Worm (Caenorhabditis elegans): ENCODE results near the gene spe-10.

The spe-10 gene

DNA sequence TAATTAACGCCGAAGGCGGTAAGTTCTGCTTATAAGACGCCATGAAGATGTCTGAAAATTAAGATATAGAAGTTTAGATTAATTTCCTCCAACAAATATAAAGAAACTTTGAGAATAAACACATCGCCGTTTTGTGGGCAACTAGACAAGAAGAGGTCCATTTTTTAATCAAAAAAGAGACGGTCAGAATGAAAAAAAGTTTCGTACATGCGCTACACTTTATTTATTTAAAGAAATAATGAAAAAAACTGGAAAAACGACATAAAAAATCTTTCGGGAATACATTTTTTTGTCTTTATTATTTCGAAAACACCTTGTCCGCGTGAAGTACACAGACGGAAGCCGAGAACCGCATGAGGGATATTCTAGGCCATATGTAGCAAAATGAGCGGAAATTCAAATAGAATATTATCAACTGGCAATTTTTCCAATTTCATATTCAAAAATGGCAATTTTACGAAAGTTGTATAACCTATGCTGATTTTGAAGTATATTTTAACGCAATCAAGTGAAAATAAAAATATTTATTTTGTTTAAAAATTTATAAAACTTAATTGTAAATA, 28.2 kb upstream of the spe-10 start, which contains the start of gene sluh-7:
Gene sluh-7, minus strand, starts transcription at position 51 of the 563 bp plus-strand sequence.
- TF ChIP-seq ztf-11 (tag; optimal IDR thresholded peaks at IDR 0.05) (no peak), daf-12 (tag; optimal IDR thresholded peaks at IDR 0.05) (no peak), elt-3 (tag; optimal IDR thresholded peaks at IDR 0.05) (no peak), ceh-9 (tag; optimal IDR thresholded peaks at IDR 0.05) (no peak), mdl-1 (tag; optimal IDR thresholded peaks at IDR 0.05) (no peak), elt-2 (tag; optimal IDR thresholded peaks at IDR 0.05) (peak; percentile 28), lsy-12 (tag; optimal IDR thresholded peaks at IDR 0.05) (peak; percentile 54), ama-1 (optimal IDR thresholded peaks at IDR 0.05) (no peak), lin-15B (tag; optimal IDR thresholded peaks at IDR 0.05) (peak; percentile 90), nhr-23 (tag; optimal IDR thresholded peaks at IDR 0.05) (peak; percentile 80), pha-4 (tag; optimal IDR thresholded peaks at IDR 0.05) (peak; percentile 92), nhr-25 (tag; optimal IDR thresholded peaks at IDR 0.05) (peak; percentile 57), unc-62 (GFP tag; optimal IDR thresholded peaks at IDR 0.05) (no peak), mml-1 (tag; optimal IDR thresholded peaks at IDR 0.05) (no peak), nhr-43 (tag; optimal IDR thresholded peaks at IDR 0.05; ENCODE audit: poor library complexity, severe bottlenecking) (peak; percentile 92), tbx-2 (tag; optimal IDR thresholded peaks at IDR 0.05) (peak; percentile 36), ceh-28 (tag; optimal IDR thresholded peaks at IDR 0.05) (peak; percentile 5), hmg-11 (tag; optimal IDR thresholded peaks at IDR 0.05) (peak; percentile 51), R02D3.7 (tag; optimal IDR thresholded peaks at IDR 0.05) (peak; percentile 24), snpc-4 (tag; optimal IDR thresholded peaks at IDR 0.05) (peak; percentile 81), nfya-1 (tag; optimal IDR thresholded peaks at IDR 0.05; ENCODE audit: insufficient read depth) (peak; percentile 80)

- TF ChIP-seq fkh-2 (tag; optimal IDR thresholded peaks at IDR 0.05) (no peak), lin-39 (tag; optimal IDR thresholded peaks at IDR 0.05) (no peak), elt-2 (tag; optimal IDR thresholded peaks at IDR 0.05) (peak; percentile 53), ceh-16 (tag; optimal IDR thresholded peaks at IDR 0.05) (no peak), egl-5 (tag; optimal IDR thresholded peaks at IDR 0.05) (no peak), pha-4 (tag; optimal IDR thresholded peaks at IDR 0.05) (no peak), lsy-12 (tag; optimal IDR thresholded peaks at IDR 0.05) (no peak), jun-1 (tag; optimal IDR thresholded peaks at IDR 0.05) (no peak), ama-1 (optimal IDR thresholded peaks at IDR 0.05) (no peak), nhr-25 (tag; optimal IDR thresholded peaks at IDR 0.05) (no peak), mml-1 (tag; optimal IDR thresholded peaks at IDR 0.05) (no peak), elt-1 (tag; optimal IDR thresholded peaks at IDR 0.05) (no peak), pqm-1 (tag; optimal IDR thresholded peaks at IDR 0.05) (peak; percentile 20), nfya-1 (tag; optimal IDR thresholded peaks at IDR 0.05; ENCODE audit: insufficient read depth) (no peak), skn-1 (tag; optimal IDR thresholded peaks at IDR 0.05) (no peak)
Observed at ce11 chrV:10357467-10357953, 26.5 kb upstream of the spe-10 start, which contains the start of gene ceeh-2. ceeh-2 (minus strand) TSS chrV:10357903.

- no peak for TF ChIP-seq skn-1 (tag; optimal IDR thresholded peaks at IDR 0.05)
- TF ChIP-seq daf-12 (tag; optimal IDR thresholded peaks at IDR 0.05) = no peak
- no peak for TF ChIP-seq lin-15B (tag; optimal IDR thresholded peaks at IDR 0.05)
- no peak for TF ChIP-seq mdl-1 (tag; optimal IDR thresholded peaks at IDR 0.05)
- no peak for TF ChIP-seq nhr-23 (tag; optimal IDR thresholded peaks at IDR 0.05)
- no peak for TF ChIP-seq jun-1 (tag; optimal IDR thresholded peaks at IDR 0.05)
- TF ChIP-seq fkh-10 (GFP tag; optimal IDR thresholded peaks at IDR 0.05) = no peak
- no peak for TF ChIP-seq ama-1 (optimal IDR thresholded peaks at IDR 0.05)
- TF ChIP-seq nhr-237 (tag; optimal IDR thresholded peaks at IDR 0.05) = no peak
- no peak for TF ChIP-seq elt-1 (tag; optimal IDR thresholded peaks at IDR 0.05)
- no peak for TF ChIP-seq hmg-11 (tag; optimal IDR thresholded peaks at IDR 0.05)
- no peak for TF ChIP-seq mml-1 (tag; optimal IDR thresholded peaks at IDR 0.05)
- no peak for TF ChIP-seq nhr-43 (tag; optimal IDR thresholded peaks at IDR 0.05; ENCODE audit: poor library complexity, severe bottlenecking)
- TF ChIP-seq nhr-25 (tag; optimal IDR thresholded peaks at IDR 0.05) = no peak
- TF ChIP-seq elt-2 (tag; optimal IDR thresholded peaks at IDR 0.05) = no peak
- no peak for TF ChIP-seq nhr-28 (tag; optimal IDR thresholded peaks at IDR 0.05)
- no peak for TF ChIP-seq snpc-4 (tag; optimal IDR thresholded peaks at IDR 0.05)
- TF ChIP-seq ceh-16 (tag; optimal IDR thresholded peaks at IDR 0.05) = no peak
Observed at ce11 chrV:10358238-10358637, 25.8 kb upstream of the spe-10 start, which contains the start of gene ttll-15. ttll-15 (plus strand) TSS chrV:10358538.

DNA sequence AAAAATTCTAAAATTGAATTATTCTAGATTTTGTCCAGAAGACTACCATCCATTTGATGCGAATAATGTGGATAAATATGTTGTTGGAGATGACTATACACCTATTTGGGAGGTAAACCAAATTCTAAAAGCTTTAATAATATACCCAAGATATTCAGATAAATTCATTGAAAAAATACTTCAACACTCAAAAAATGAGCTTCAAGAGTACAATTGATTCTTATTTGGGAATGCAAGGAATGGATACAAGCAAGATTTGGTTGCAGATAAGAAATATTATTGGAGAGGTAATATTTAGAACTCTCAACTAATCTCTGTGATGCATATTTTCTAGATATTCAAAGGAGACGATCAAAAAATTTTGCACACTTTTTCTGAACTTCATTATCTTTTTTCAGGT, 23.9 kb upstream of the spe-10 start:
- TF ChIP-seq nhr-12 (tag; optimal IDR thresholded peaks at IDR 0.05) = no peak
- TF ChIP-seq unc-62 (GFP tag; optimal IDR thresholded peaks at IDR 0.05) = no peak
- no peak for TF ChIP-seq fkh-2 (tag; optimal IDR thresholded peaks at IDR 0.05)
- TF ChIP-seq nhr-25 (tag; optimal IDR thresholded peaks at IDR 0.05) = no peak
- TF ChIP-seq nhr-23 (tag; optimal IDR thresholded peaks at IDR 0.05) = no peak
- no peak for TF ChIP-seq lsy-12 (tag; optimal IDR thresholded peaks at IDR 0.05)
- no peak for TF ChIP-seq nhr-76 (tag; optimal IDR thresholded peaks at IDR 0.05)
- TF ChIP-seq egl-5 (tag; optimal IDR thresholded peaks at IDR 0.05) = no peak
- no peak for TF ChIP-seq ceh-16 (tag; optimal IDR thresholded peaks at IDR 0.05)
- TF ChIP-seq nhr-43 (tag; optimal IDR thresholded peaks at IDR 0.05; ENCODE audit: poor library complexity, severe bottlenecking) = no peak
- TF ChIP-seq mdl-1 (tag; optimal IDR thresholded peaks at IDR 0.05) = no peak
- no peak for TF ChIP-seq nhr-67 (tag; optimal IDR thresholded peaks at IDR 0.05)
- no peak for TF ChIP-seq ceh-82 (tag; optimal IDR thresholded peaks at IDR 0.05)
- TF ChIP-seq nfya-1 (tag; optimal IDR thresholded peaks at IDR 0.05; ENCODE audit: insufficient read depth) = no peak
- no peak for TF ChIP-seq lin-39 (tag; optimal IDR thresholded peaks at IDR 0.05)
- TF ChIP-seq ceh-28 (tag; optimal IDR thresholded peaks at IDR 0.05) = no peak
- TF ChIP-seq unc-39 (tag; optimal IDR thresholded peaks at IDR 0.05) = no peak
- TF ChIP-seq nhr-237 (tag; optimal IDR thresholded peaks at IDR 0.05) = no peak
- TF ChIP-seq daf-12 (tag; optimal IDR thresholded peaks at IDR 0.05) = no peak

All from whole organism, L3 larva.